Worm (Caenorhabditis elegans): ENCODE results near the gene thn-5.

thn-5 gene

ce11 chrIV:5272518-5272917 lies 41.9 kb downstream of the thn-5 start, which contains the start of gene F36H12.3:
TSS of gene F36H12.3 (plus strand) at chrIV:5272818.
- TF ChIP-seq ama-1 (optimal IDR thresholded peaks at IDR 0.05) (no peak), tbx-11 (GFP tag; IDR thresholded peaks at IDR 0.05) (no peak), hnd-1 (tag; optimal IDR thresholded peaks at IDR 0.05) (no peak), tbx-37 (GFP tag; conservative IDR thresholded peaks at IDR 0.05) (no peak), tra-4 (tag; optimal IDR thresholded peaks at IDR 0.05) (no peak), flt-1 (GFP tag; IDR thresholded peaks at IDR 0.05) (no peak), ceh-13 (GFP tag; optimal IDR thresholded peaks at IDR 0.05) (no peak)

ce11 chrIV:5273385-5273784 lies 42.8 kb downstream of the thn-5 start:
- TF ChIP-seq hmg-4 (GFP tag; optimal IDR thresholded peaks at IDR 0.05): no peak
- no peak for TF ChIP-seq ama-1 (optimal IDR thresholded peaks at IDR 0.05)
- TF ChIP-seq hnd-1 (tag; optimal IDR thresholded peaks at IDR 0.05): no peak
- TF ChIP-seq tbx-37 (GFP tag; conservative IDR thresholded peaks at IDR 0.05): no peak
- no peak for TF ChIP-seq tra-4 (tag; optimal IDR thresholded peaks at IDR 0.05)
- TF ChIP-seq tbx-11 (GFP tag; IDR thresholded peaks at IDR 0.05): no peak
- no peak for TF ChIP-seq ceh-13 (GFP tag; optimal IDR thresholded peaks at IDR 0.05)

- TF ChIP-seq flt-1 (GFP tag; IDR thresholded peaks at IDR 0.05) (no peak), hmbx-1 (tag; optimal IDR thresholded peaks at IDR 0.05) (no peak), F13C5.2 (tag; optimal IDR thresholded peaks at IDR 0.05) (no peak), scrt-1 (GFP tag; IDR thresholded peaks at IDR 0.05) (no peak), ama-1 (optimal IDR thresholded peaks at IDR 0.05) (no peak), pes-1 (GFP tag; IDR thresholded peaks at IDR 0.05) (no peak), ceh-36 (tag; optimal IDR thresholded peaks at IDR 0.05) (no peak)
Measured at ce11 chrIV:5274123-5274581, 43.5 kb downstream of the thn-5 start, which contains the start of gene slfl-4. TSS of gene slfl-4 (plus strand) at chrIV:5274531.

ce11 chrIV:5277752-5278151 lies 47.1 kb downstream of the thn-5 start, which contains the start of gene F36H12.17:
TSS of gene F36H12.17 (minus strand) at chrIV:5277852.
- no peak for TF ChIP-seq pes-1 (GFP tag; IDR thresholded peaks at IDR 0.05)

- TF ChIP-seq ceh-36 (tag; optimal IDR thresholded peaks at IDR 0.05) (no peak), F13C5.2 (tag; optimal IDR thresholded peaks at IDR 0.05) (no peak), sea-1 (GFP tag; conservative IDR thresholded peaks at IDR 0.05) (no peak), scrt-1 (GFP tag; IDR thresholded peaks at IDR 0.05) (no peak), ets-7 (tag; optimal IDR thresholded peaks at IDR 0.05) (no peak)
Measured at ce11 chrIV:5281457-5281856, 50.8 kb downstream of the thn-5 start.
